Worm (Caenorhabditis elegans): ENCODE measurements around the gene pie-1.
A peak's percentile ranks its signal among the peaks of the same experiment; 100 is the strongest.

pie-1 gene

ce11 chrIII:12414533-12414932 lies 12.2 kb upstream of the pie-1 start:
- TF ChIP-seq T22C8.4 (GFP tag; IDR thresholded peaks at IDR 0.05): no peak
- TF ChIP-seq ztf-23 (GFP tag; IDR thresholded peaks at IDR 0.05): 0 out of 2 replicates have a peak, but pooled peaks have one; percentile 24

ce11 chrIII:12420256-12420655 lies 6.4 kb upstream of the pie-1 start:
- TF ChIP-seq ref-1 (GFP tag; conservative IDR thresholded peaks at IDR 0.05): no peak
- no peak for TF ChIP-seq klf-2 (GFP tag; conservative IDR thresholded peaks at IDR 0.05)
- no peak for TF ChIP-seq ztf-29 (GFP tag; IDR thresholded peaks at IDR 0.05)

ce11 chrIII:12421708-12422107 lies 5.0 kb upstream of the pie-1 start, which contains the start of gene tat-1:
Gene tat-1 (minus strand): TSS chrIII:12421718.
- TF ChIP-seq tab-1 (GFP tag; IDR thresholded peaks at IDR 0.05) (no peak), ztf-23 (GFP tag; IDR thresholded peaks at IDR 0.05) (no peak), ref-1 (GFP tag; conservative IDR thresholded peaks at IDR 0.05) (no peak), klf-2 (GFP tag; conservative IDR thresholded peaks at IDR 0.05) (no peak), ztf-29 (GFP tag; IDR thresholded peaks at IDR 0.05) (no peak), med-1 (GFP tag; optimal IDR thresholded peaks at IDR 0.05; ENCODE audit: insufficient read depth) (no peak), T22C8.4 (GFP tag; IDR thresholded peaks at IDR 0.05) (no peak), flt-1 (GFP tag; IDR thresholded peaks at IDR 0.05) (no peak), cog-1 (tag; optimal IDR thresholded peaks at IDR 0.05) (no peak)

ce11 chrIII:12424066-12424465 lies 2.6 kb upstream of the pie-1 start:
- TF ChIP-seq med-1 (GFP tag; optimal IDR thresholded peaks at IDR 0.05; ENCODE audit: insufficient read depth) (no peak), ref-1 (GFP tag; conservative IDR thresholded peaks at IDR 0.05) (no peak), ztf-29 (GFP tag; IDR thresholded peaks at IDR 0.05) (no peak), T22C8.4 (GFP tag; IDR thresholded peaks at IDR 0.05) (no peak), cog-1 (tag; optimal IDR thresholded peaks at IDR 0.05) (no peak), tab-1 (GFP tag; IDR thresholded peaks at IDR 0.05) (no peak), flt-1 (GFP tag; IDR thresholded peaks at IDR 0.05) (no peak), ztf-23 (GFP tag; IDR thresholded peaks at IDR 0.05) (no peak), klf-2 (GFP tag; conservative IDR thresholded peaks at IDR 0.05) (no peak)

- no peak for TF ChIP-seq ztf-23 (GFP tag; IDR thresholded peaks at IDR 0.05)
- no peak for TF ChIP-seq ztf-29 (GFP tag; IDR thresholded peaks at IDR 0.05)
- no peak for TF ChIP-seq flt-1 (GFP tag; IDR thresholded peaks at IDR 0.05)
- no peak for TF ChIP-seq ref-1 (GFP tag; conservative IDR thresholded peaks at IDR 0.05)
- TF ChIP-seq med-1 (GFP tag; optimal IDR thresholded peaks at IDR 0.05; ENCODE audit: insufficient read depth): no peak
- no peak for TF ChIP-seq klf-2 (GFP tag; conservative IDR thresholded peaks at IDR 0.05)
- no peak for TF ChIP-seq tab-1 (GFP tag; IDR thresholded peaks at IDR 0.05)
- TF ChIP-seq T22C8.4 (GFP tag; IDR thresholded peaks at IDR 0.05): no peak
- no peak for TF ChIP-seq cog-1 (tag; optimal IDR thresholded peaks at IDR 0.05)
Observed at ce11 chrIII:12424663-12425062, 2.0 kb upstream of the pie-1 start.

- TF ChIP-seq cog-1 (tag; optimal IDR thresholded peaks at IDR 0.05): no peak
Observed at ce11 chrIII:12425846-12426405, 767 bp upstream of the pie-1 start.

- TF ChIP-seq ref-1 (GFP tag; conservative IDR thresholded peaks at IDR 0.05) (no peak), T22C8.4 (GFP tag; IDR thresholded peaks at IDR 0.05) (no peak), flt-1 (GFP tag; IDR thresholded peaks at IDR 0.05) (no peak), cog-1 (tag; optimal IDR thresholded peaks at IDR 0.05) (no peak), ztf-23 (GFP tag; IDR thresholded peaks at IDR 0.05) (no peak), ztf-29 (GFP tag; IDR thresholded peaks at IDR 0.05) (no peak), med-1 (GFP tag; optimal IDR thresholded peaks at IDR 0.05; ENCODE audit: insufficient read depth) (no peak)
Observed at ce11 chrIII:12427527-12428263, 1.0 kb downstream of the pie-1 start.

- no peak for TF ChIP-seq ztf-23 (GFP tag; IDR thresholded peaks at IDR 0.05)
- TF ChIP-seq flt-1 (GFP tag; IDR thresholded peaks at IDR 0.05): no peak
Observed at ce11 chrIII:12428264-12428627, 1.6 kb downstream of the pie-1 start.

ce11 chrIII:12428799-12429351 lies 2.2 kb downstream of the pie-1 start:
- TF ChIP-seq ref-1 (GFP tag; conservative IDR thresholded peaks at IDR 0.05): no peak
- no peak for TF ChIP-seq cog-1 (tag; optimal IDR thresholded peaks at IDR 0.05)
- TF ChIP-seq ztf-29 (GFP tag; IDR thresholded peaks at IDR 0.05): no peak
- no peak for TF ChIP-seq tab-1 (GFP tag; IDR thresholded peaks at IDR 0.05)
- TF ChIP-seq klf-2 (GFP tag; conservative IDR thresholded peaks at IDR 0.05): no peak
- TF ChIP-seq flt-1 (GFP tag; IDR thresholded peaks at IDR 0.05): no peak
- TF ChIP-seq T22C8.4 (GFP tag; IDR thresholded peaks at IDR 0.05): no peak
- TF ChIP-seq ztf-23 (GFP tag; IDR thresholded peaks at IDR 0.05): no peak
- no peak for TF ChIP-seq med-1 (GFP tag; optimal IDR thresholded peaks at IDR 0.05; ENCODE audit: insufficient read depth)

- TF ChIP-seq T22C8.4 (GFP tag; IDR thresholded peaks at IDR 0.05): no peak
- TF ChIP-seq cog-1 (tag; optimal IDR thresholded peaks at IDR 0.05): peak; percentile 38
- no peak for TF ChIP-seq ref-1 (GFP tag; conservative IDR thresholded peaks at IDR 0.05)
- TF ChIP-seq ztf-29 (GFP tag; IDR thresholded peaks at IDR 0.05): no peak
- no peak for TF ChIP-seq tab-1 (GFP tag; IDR thresholded peaks at IDR 0.05)
- no peak for TF ChIP-seq med-1 (GFP tag; optimal IDR thresholded peaks at IDR 0.05; ENCODE audit: insufficient read depth)
- TF ChIP-seq klf-2 (GFP tag; conservative IDR thresholded peaks at IDR 0.05): no peak
Observed at ce11 chrIII:12429579-12430084, 2.9 kb downstream of the pie-1 start, which contains the start of gene snr-6. Gene snr-6 (minus strand): TSS chrIII:12429629.
